Worm (Caenorhabditis elegans) whole organism, L4/young adult: ENCODE results near the gene gpa-3.
"Not testable (repeated sequence)": the region's sequence is repeated elsewhere in the genome, so short reads cannot be mapped to it uniquely, and the experiment has no call there.

Source experiments
- dao-5 ChIP-seq: sonication (generic microtip); optimal IDR thresholded peaks from 2 replicates; lab custom pipeline; 2016; ENCODE audit warnings: missing genotype, missing genetic modification characterization, moderate library complexity, missing compliant biosample characterization
- him-1 ChIP-seq: sonication (generic microtip); optimal IDR thresholded peaks from 2 replicates; lab custom pipeline; 2016; ENCODE audit warnings: missing genotype, missing genetic modification reagents, missing genetic modification characterization, missing compliant biosample characterization

DNA sequence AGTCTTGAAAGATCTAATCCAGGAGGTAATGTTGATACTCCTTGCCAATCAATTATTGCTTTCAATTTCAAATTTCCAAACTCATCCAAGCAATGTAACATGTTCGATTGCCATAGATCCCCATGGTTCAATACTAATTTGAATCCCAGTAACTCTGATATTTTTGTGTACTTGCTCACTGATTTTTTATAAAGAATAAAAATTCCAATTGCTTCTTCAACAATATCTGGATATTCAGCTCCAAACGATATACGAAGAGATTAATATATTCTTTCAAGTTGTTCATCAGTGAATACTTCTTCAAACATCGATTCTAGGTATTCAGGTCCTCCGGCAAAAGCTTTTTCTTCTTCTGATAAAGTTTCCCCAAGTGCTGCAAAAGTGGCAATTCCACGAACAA is 20.2 kb upstream of the gpa-3 start, which contains the start of gene E02C12.11:
- TF ChIP-seq dao-5, him-1 (tag; lab: Kevin White, UChicago): not testable (repeated sequence)
